Worm (Caenorhabditis elegans): ENCODE results near the gene C44B11.4.

The C44B11.4 gene

ce11 chrIII:3119972-3120371 lies 23.6 kb downstream of the C44B11.4 start:
- TF ChIP-seq efl-1 (optimal IDR thresholded peaks at IDR 0.05) (no peak), efl-1 (GFP tag; optimal IDR thresholded peaks at IDR 0.05 in 1 of 2) (peak in 1 of 2 experiments; percentile 3), elt-2 (tag; optimal IDR thresholded peaks at IDR 0.05) (peak; percentile 53), tbx-2 (tag; optimal IDR thresholded peaks at IDR 0.05) (no peak), nhr-84 (tag; optimal IDR thresholded peaks at IDR 0.05) (no peak), lin-39 (tag; optimal IDR thresholded peaks at IDR 0.05) (no peak), fkh-8 (tag; optimal IDR thresholded peaks at IDR 0.05) (peak; percentile 59), sup-37 (GFP tag; optimal IDR thresholded peaks at IDR 0.05) (no peak), fkh-4 (tag; optimal IDR thresholded peaks at IDR 0.05; ENCODE audit: borderline replicate concordance) (no peak), lin-35 (GFP tag; optimal IDR thresholded peaks at IDR 0.05) (peak in 1 of 2 experiments; percentile 18), C34B4.2 (tag; optimal IDR thresholded peaks at IDR 0.05) (no peak), ztf-11 (tag; optimal IDR thresholded peaks at IDR 0.05) (no peak)

- peak in 1 of 2 experiments; percentile 39 for TF ChIP-seq lin-35 (GFP tag; optimal IDR thresholded peaks at IDR 0.05)
- TF ChIP-seq elt-2 (tag; optimal IDR thresholded peaks at IDR 0.05): peak; percentile 85
- TF ChIP-seq swsn-7 (tag; optimal IDR thresholded peaks at IDR 0.05): no peak
- TF ChIP-seq ama-1 (optimal IDR thresholded peaks at IDR 0.05): no peak
- no peak for TF ChIP-seq irx-1 (tag; optimal IDR thresholded peaks at IDR 0.05)
- TF ChIP-seq jun-1 (tag; optimal IDR thresholded peaks at IDR 0.05): peak; percentile 21
These were observed 26.6 kb downstream of the C44B11.4 start for ce11 chrIII:3116969-3117368.

- TF ChIP-seq nhr-77 (tag; optimal IDR thresholded peaks at IDR 0.05): no peak
- no peak for TF ChIP-seq pqm-1 (tag; optimal IDR thresholded peaks at IDR 0.05)
These were observed 30.9 kb downstream of the C44B11.4 start for ce11 chrIII:3112616-3113015.

ce11 chrIII:3112001-3112400 lies 31.6 kb downstream of the C44B11.4 start:
- TF ChIP-seq nhr-11 (tag; optimal IDR thresholded peaks at IDR 0.05): no peak
- TF ChIP-seq Y116A8C.19 (tag; optimal IDR thresholded peaks at IDR 0.05; ENCODE audit: borderline replicate concordance): no peak
- no peak for TF ChIP-seq nhr-84 (tag; optimal IDR thresholded peaks at IDR 0.05)
- no peak for TF ChIP-seq ces-1 (GFP tag; optimal IDR thresholded peaks at IDR 0.05)
- no peak for TF ChIP-seq unc-98 (GFP tag; IDR thresholded peaks at IDR 0.05)
- TF ChIP-seq nhr-20 (tag; optimal IDR thresholded peaks at IDR 0.05): no peak
- TF ChIP-seq sup-37 (GFP tag; optimal IDR thresholded peaks at IDR 0.05): no peak
- no peak for TF ChIP-seq aly-2 (tag; optimal IDR thresholded peaks at IDR 0.05)
- no peak for TF ChIP-seq vab-15 (tag; optimal IDR thresholded peaks at IDR 0.05)
- no peak for TF ChIP-seq dsc-1 (tag; optimal IDR thresholded peaks at IDR 0.05)
- TF ChIP-seq ztf-4 (tag; optimal IDR thresholded peaks at IDR 0.05): no peak
- no peak for TF ChIP-seq irx-1 (tag; optimal IDR thresholded peaks at IDR 0.05)
- TF ChIP-seq sptf-1 (tag; optimal IDR thresholded peaks at IDR 0.05): no peak
- no peak for TF ChIP-seq F16B12.6 (tag; optimal IDR thresholded peaks at IDR 0.05)
- TF ChIP-seq C16A3.4 (tag; optimal IDR thresholded peaks at IDR 0.05): no peak

- TF ChIP-seq ztf-4 (tag; optimal IDR thresholded peaks at IDR 0.05) (no peak), jun-1 (tag; optimal IDR thresholded peaks at IDR 0.05) (no peak), zag-1 (tag; optimal IDR thresholded peaks at IDR 0.05) (no peak), ceh-8 (GFP tag; optimal IDR thresholded peaks at IDR 0.05) (no peak), egl-27 (tag; optimal IDR thresholded peaks at IDR 0.05) (no peak), ceh-82 (tag; optimal IDR thresholded peaks at IDR 0.05) (no peak)
These were observed 32.0 kb downstream of the C44B11.4 start for ce11 chrIII:3111534-3111933.

- no peak for TF ChIP-seq snpc-4 (tag; optimal IDR thresholded peaks at IDR 0.05)
- TF ChIP-seq nhr-12 (tag; optimal IDR thresholded peaks at IDR 0.05): no peak
These were observed 32.9 kb downstream of the C44B11.4 start for ce11 chrIII:3110614-3111013.
